Worm (Caenorhabditis elegans) whole organism, L4 larva: ENCODE data around the gene klp-3.

Experiments
- F26F4.8 ChIP-seq: fragments of 200-800 bp; sonication (Bioruptor generic); conservative IDR thresholded peaks from 2 replicates; pipeline ENCODE4 v1.3.6; 2022; ENCODE audit warnings: missing genetic modification characterization, missing compliant biosample characterization
- dpl-1 ChIP-seq: fragments of 150-350 bp; optimal IDR thresholded peaks from 2 replicates; lab custom pipeline; 2014; ENCODE audit warnings: missing biosample characterization, missing genetic modification reagents, missing genetic modification characterization
- lir-3 ChIP-seq: sonication (generic microtip); optimal IDR thresholded peaks from 2 replicates; lab custom pipeline; 2016; ENCODE audit warnings: mild to moderate bottlenecking, missing genetic modification characterization, missing compliant biosample characterization
- unc-130 ChIP-seq: sonication (generic microtip); optimal IDR thresholded peaks from 2 replicates; lab custom pipeline; 2016; ENCODE audit warnings: missing genetic modification reagents, missing genetic modification characterization, missing compliant biosample characterization

DNA sequence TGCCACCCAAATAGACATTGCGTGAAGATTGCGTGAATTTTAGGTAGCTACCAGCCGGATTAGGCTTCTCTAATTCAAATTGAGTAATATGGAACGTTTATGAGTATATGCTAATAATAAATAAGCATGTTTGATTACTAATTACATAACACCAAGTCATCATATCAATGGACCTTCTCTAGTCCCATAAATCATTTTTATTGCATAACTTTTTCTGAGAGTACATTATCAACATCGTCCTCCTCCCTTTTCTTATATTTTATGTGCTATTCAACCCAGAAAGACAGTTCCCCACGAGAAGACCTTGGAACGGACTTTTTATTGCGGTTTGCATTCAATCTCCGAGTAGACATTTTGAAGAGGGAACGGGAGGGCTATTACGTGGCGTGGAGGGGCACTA, 29.8 kb upstream of the klp-3 start:
- TF ChIP-seq lir-3 (no peak), unc-130 (GFP tag; lab: Kevin White, UChicago) (no peak), F26F4.8 (GFP tag; lab: Robert Waterston, UW) (no peak), dpl-1 (GFP tag; lab: Kevin White, UChicago) (no peak)
